Worm (Caenorhabditis elegans): ENCODE results near the gene F08G2.8.

F08G2.8 gene

DNA sequence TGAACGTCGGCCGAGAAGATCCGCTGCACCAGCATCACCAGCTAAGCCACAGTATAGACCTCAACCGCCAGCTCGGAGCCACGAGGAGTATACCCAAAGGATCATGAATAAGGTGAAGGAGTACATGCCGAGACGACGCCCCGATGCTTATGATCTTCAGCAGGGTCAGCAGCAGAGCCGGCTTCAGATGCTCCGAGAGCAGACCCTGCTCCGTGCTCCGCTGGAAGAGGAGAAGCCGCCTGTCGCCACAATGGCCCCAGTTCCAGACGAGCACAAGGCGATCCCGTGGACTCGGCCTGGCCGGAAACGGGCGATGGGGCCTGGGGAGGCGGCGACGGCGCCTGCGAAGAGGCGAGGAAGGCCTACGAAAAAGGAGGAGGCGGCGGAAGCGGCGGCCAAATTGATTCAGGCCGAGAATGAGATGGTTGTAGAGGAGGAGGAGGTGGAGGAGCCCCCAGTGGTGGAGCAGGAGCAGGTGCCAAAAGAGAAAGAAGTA is 44.2 kb downstream of the F08G2.8 start:
- TF ChIP-seq zag-1 (tag; optimal IDR thresholded peaks at IDR 0.05) (no peak), F37D6.2 (tag; optimal IDR thresholded peaks at IDR 0.05) (no peak), nhr-42 (GFP tag; IDR thresholded peaks at IDR 0.05) (0 out of 2 replicates have a peak, but pooled peaks have one; percentile 50), set-16 (GFP tag; IDR thresholded peaks at IDR 0.05) (peak; percentile 98), fos-1 (tag; optimal IDR thresholded peaks at IDR 0.05) (no peak)

DNA sequence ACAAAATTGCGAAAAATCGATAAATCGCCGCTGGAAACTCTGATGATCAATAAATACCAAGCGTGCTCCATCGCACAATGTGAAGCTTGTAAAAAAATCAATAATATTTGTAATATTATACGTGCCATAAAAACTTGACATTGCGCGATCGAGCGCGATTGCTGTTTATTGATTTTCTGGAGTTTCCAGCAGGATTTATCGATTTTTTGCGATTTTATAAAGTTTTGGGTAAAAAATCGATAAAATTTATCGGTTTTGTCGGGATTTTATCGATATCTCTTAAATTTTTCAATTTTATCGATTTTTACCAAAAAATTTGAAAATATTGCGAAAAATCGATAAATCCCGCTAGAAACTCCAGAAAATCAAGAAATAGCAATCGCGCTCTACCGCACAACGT is 47.7 kb downstream of the F08G2.8 start:
- TF ChIP-seq zag-1 (tag; optimal IDR thresholded peaks at IDR 0.05) = no peak
- peak; percentile 83 for TF ChIP-seq ceh-28 (tag; optimal IDR thresholded peaks at IDR 0.05)
- no peak for TF ChIP-seq hlh-11 (tag; optimal IDR thresholded peaks at IDR 0.05)
- TF ChIP-seq Y5F2A.4 (GFP tag; optimal IDR thresholded peaks at IDR 0.05) = no peak
- no peak for TF ChIP-seq unc-39 (tag; optimal IDR thresholded peaks at IDR 0.05)
- TF ChIP-seq lir-3 (tag; optimal IDR thresholded peaks at IDR 0.05) = no peak
- no peak for TF ChIP-seq ceh-20 (GFP tag; IDR thresholded peaks at IDR 0.05)
- TF ChIP-seq lin-38 (GFP tag; IDR thresholded peaks at IDR 0.05) = no peak

DNA sequence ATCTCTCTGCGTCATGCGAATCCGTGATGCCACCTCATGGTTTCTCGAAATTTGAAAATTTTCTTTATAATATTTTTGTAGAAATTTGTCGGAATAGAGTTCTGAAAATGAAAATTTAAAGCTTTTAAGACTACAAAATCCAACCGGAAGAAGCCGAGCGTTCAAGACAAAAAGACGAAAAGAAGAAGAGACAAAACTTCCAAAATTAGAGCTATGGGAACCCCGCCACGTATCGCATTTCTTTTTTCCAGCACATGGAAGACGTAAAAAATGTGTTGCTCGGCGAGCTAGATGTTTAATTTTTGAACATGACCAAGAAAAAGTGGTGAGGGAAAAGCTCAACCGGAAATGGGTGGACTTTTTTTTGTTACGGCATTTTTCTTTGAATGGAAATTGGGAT is 49.9 kb downstream of the F08G2.8 start, which contains the start of gene W02B8.1:
Gene W02B8.1 (minus strand): TSS at position 101 of the 400 bp plus-strand sequence.
- TF ChIP-seq tag-97 (GFP tag; IDR thresholded peaks at IDR 0.05) (no peak), unc-62 (GFP tag; optimal IDR thresholded peaks at IDR 0.05 in 1 of 2) (peak in 1 of 2 experiments; percentile 86), unc-62 (tag; optimal IDR thresholded peaks at IDR 0.05) (no peak)

DNA sequence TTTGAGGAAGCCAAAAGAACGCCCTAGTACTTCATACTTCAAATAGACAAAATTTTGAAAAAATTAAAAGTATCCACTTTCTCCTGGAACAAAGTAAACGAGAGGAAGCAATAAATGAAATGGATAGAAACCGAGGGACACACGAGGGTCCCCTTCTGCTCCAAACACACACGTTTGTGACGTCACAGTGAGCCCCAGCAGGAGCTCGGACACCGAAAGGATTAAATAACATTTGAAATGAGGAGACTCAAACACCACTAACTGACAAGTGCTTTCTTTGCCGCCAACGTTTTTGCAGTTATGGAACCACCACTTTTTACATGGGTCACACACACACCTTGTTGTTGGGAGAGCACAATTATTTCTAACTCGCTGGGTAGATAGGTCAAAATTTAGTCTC is 51.4 kb downstream of the F08G2.8 start:
- peak in 1 of 2 experiments; percentile 26 for TF ChIP-seq mdl-1 (tag; optimal IDR thresholded peaks at IDR 0.05)
- TF ChIP-seq ceh-62 (tag; optimal IDR thresholded peaks at IDR 0.05) = no peak
- TF ChIP-seq lsy-2 (tag; optimal IDR thresholded peaks at IDR 0.05) = peak in 1 of 2 experiments; percentile 28
- TF ChIP-seq unc-62 (GFP tag; optimal IDR thresholded peaks at IDR 0.05 in 1 of 2) = peak in 1 of 2 experiments; percentile 93
- TF ChIP-seq unc-62 (tag; optimal IDR thresholded peaks at IDR 0.05) = no peak
- TF ChIP-seq nhr-11 (tag; optimal IDR thresholded peaks at IDR 0.05) = peak; percentile 10
- no peak for TF ChIP-seq F37D6.2 (tag; optimal IDR thresholded peaks at IDR 0.05)
- no peak for TF ChIP-seq nhr-28 (tag; optimal IDR thresholded peaks at IDR 0.05)
- TF ChIP-seq hlh-11 (tag; optimal IDR thresholded peaks at IDR 0.05) = no peak
- TF ChIP-seq R02D3.7 (tag; optimal IDR thresholded peaks at IDR 0.05) = no peak
- TF ChIP-seq hlh-30 (tag; optimal IDR thresholded peaks at IDR 0.05; ENCODE audit: insufficient read depth) = peak; percentile 8

Measured in whole organism, L4 larva.